Fruit fly (Drosophila melanogaster) whole organism, embryonic: ENCODE results near the gene AIMP2.

ENCODE experiments used
- CG11695 ChIP-seq: fragments of 200-800 bp; sonication (Bioruptor generic); IDR thresholded peaks from 3 replicates; pipeline ENCODE4 v1.3.6; 2022; ENCODE audit warnings: missing biosample characterization, missing genetic modification characterization
- CG12219 ChIP-seq: fragments of 200-800 bp; sonication (Bioruptor generic); optimal IDR thresholded peaks from 3 replicates; lab custom pipeline; 2018; ENCODE audit warnings: missing biosample characterization, mild to moderate bottlenecking, missing genetic modification characterization
- CG1647 ChIP-seq: fragments of 200-800 bp; sonication (Bioruptor generic); optimal IDR thresholded peaks from 3 replicates; lab custom pipeline; 2016; ENCODE audit warnings: missing biosample characterization, missing genetic modification characterization
- CG2678 ChIP-seq: fragments of 200-800 bp; sonication (Bioruptor generic); optimal IDR thresholded peaks from 3 replicates; lab custom pipeline; 2019; ENCODE audit warnings: missing biosample characterization, mild to moderate bottlenecking, missing genetic modification characterization, moderate library complexity
- CG2712 ChIP-seq: fragments of 200-800 bp; optimal IDR thresholded peaks from 3 replicates; lab custom pipeline; 2019; ENCODE audit warnings: missing biosample characterization, mild to moderate bottlenecking, missing genetic modification characterization, moderate library complexity
- CG3065 ChIP-seq: fragments of 200-800 bp; sonication (Bioruptor generic); optimal IDR thresholded peaks from 2 replicates; lab custom pipeline; 2016; ENCODE audit warnings: missing biosample characterization, missing genetic modification characterization
- CG31365 ChIP-seq: fragments of 200-800 bp; sonication (Bioruptor generic); optimal IDR thresholded peaks from 2 replicates; lab custom pipeline; 2018; ENCODE audit warnings: missing biosample characterization, mild to moderate bottlenecking, missing genetic modification characterization
- CG31388 ChIP-seq: fragments of 200-800 bp; sonication (Bioruptor generic); optimal IDR thresholded peaks from 2 replicates; lab custom pipeline; 2016; ENCODE audit warnings: missing biosample characterization, missing genetic modification characterization
- CG34422 ChIP-seq: fragments of 200-800 bp; sonication (Bioruptor generic); IDR thresholded peaks from 3 replicates; pipeline ENCODE4 v1.3.6; 2022; ENCODE audit warnings: missing biosample characterization, missing genetic modification characterization
- CG7372 ChIP-seq: fragments of 200-800 bp; sonication (Bioruptor generic); IDR thresholded peaks from 2 replicates; pipeline ENCODE4 v1.3.6; 2022; ENCODE audit warnings: missing biosample characterization, missing genetic modification characterization
- CG7556 ChIP-seq: fragments of 200-800 bp; sonication (Bioruptor generic); optimal IDR thresholded peaks from 2 replicates; lab custom pipeline; 2017; ENCODE audit warnings: missing biosample characterization, mild to moderate bottlenecking, missing genetic modification characterization
- CG7839 ChIP-seq: fragments of 200-800 bp; sonication (Bioruptor generic); optimal IDR thresholded peaks from 3 replicates; lab custom pipeline; 2018; ENCODE audit warnings: missing biosample characterization, mild to moderate bottlenecking, missing genetic modification characterization, moderate library complexity
- CG8359 ChIP-seq: fragments of 200-800 bp; sonication (Bioruptor generic); optimal IDR thresholded peaks from 2 replicates; lab custom pipeline; 2017; ENCODE audit warnings: missing biosample characterization, mild to moderate bottlenecking, missing genetic modification characterization, borderline replicate concordance
- CG8388 ChIP-seq: fragments of 200-800 bp; sonication (Bioruptor generic); optimal IDR thresholded peaks from 2 replicates; lab custom pipeline; 2019; ENCODE audit warnings: missing biosample characterization, mild to moderate bottlenecking, missing genetic modification characterization, moderate library complexity
- CG9437 ChIP-seq: fragments of 200-800 bp; sonication (Bioruptor generic); optimal IDR thresholded peaks from 2 replicates; lab custom pipeline; 2018; ENCODE audit warnings: missing biosample characterization, mild to moderate bottlenecking, missing genetic modification characterization
- Chrac-16 ChIP-seq: fragments of 200-800 bp; sonication (Bioruptor generic); optimal IDR thresholded peaks from 3 replicates; lab custom pipeline; 2016; ENCODE audit warnings: missing biosample characterization, missing genetic modification characterization
- Dad ChIP-seq: fragments of 200-800 bp; sonication (Bioruptor generic); optimal IDR thresholded peaks from 3 replicates; lab custom pipeline; 2016; ENCODE audit warnings: missing biosample characterization, missing genetic modification characterization
- Dll ChIP-seq: fragments of 200-800 bp; sonication (Bioruptor generic); IDR thresholded peaks from 4 replicates; pipeline ENCODE4 v1.3.6; 2022; ENCODE audit warnings: missing biosample characterization, missing genetic modification characterization; ENCODE audit not compliant: partially characterized antibody
- Ets65A ChIP-seq: fragments of 200-800 bp; sonication (Bioruptor generic); peaks from one replicate; lab custom pipeline; 2016; ENCODE audit warnings: missing biosample characterization, missing genetic modification characterization
- GATAe ChIP-seq: fragments of 200-800 bp; sonication (Bioruptor generic); conservative IDR thresholded peaks from 2 replicates; pipeline ENCODE4 v1.3.6; 2022; ENCODE audit warnings: missing biosample characterization, missing genetic modification characterization
- H15 ChIP-seq: fragments of 200-800 bp; sonication (Bioruptor generic); IDR thresholded peaks from 3 replicates; pipeline ENCODE4 v1.3.6; 2022; ENCODE audit warnings: missing biosample characterization, missing genetic modification characterization
- HmgZ ChIP-seq: fragments of 200-800 bp; sonication (Bioruptor generic); optimal IDR thresholded peaks from 2 replicates; lab custom pipeline; 2018; ENCODE audit warnings: missing biosample characterization, mild to moderate bottlenecking, missing genetic modification characterization
- Hmr ChIP-seq: fragments of 200-800 bp; sonication (Bioruptor generic); optimal IDR thresholded peaks from 3 replicates; lab custom pipeline; 2017; ENCODE audit warnings: mild to moderate bottlenecking, missing biosample characterization, missing genetic modification reagents, missing genetic modification characterization
- Hr51 ChIP-seq, 2 experiments: fragments of 200-800 bp; sonication (Bioruptor generic); optimal IDR thresholded peaks; 2 replicates in 1 of 2; 3 replicates in 1 of 2; lab custom pipeline; 2016 to 2018; ENCODE audit warnings: missing biosample characterization in 2 of 2, missing genetic modification characterization in 2 of 2, mild to moderate bottlenecking in 1 of 2, moderate library complexity in 1 of 2
- Myb ChIP-seq: fragments of 200-800 bp; sonication (Bioruptor generic); optimal IDR thresholded peaks from 2 replicates; lab custom pipeline; 2016; ENCODE audit warnings: missing biosample characterization, missing genetic modification characterization
- NC2α ChIP-seq: fragments of 200-800 bp; sonication (Bioruptor generic); optimal IDR thresholded peaks from 2 replicates; lab custom pipeline; 2016; ENCODE audit warnings: missing biosample characterization, missing genetic modification characterization
- NfI ChIP-seq: fragments of 200-800 bp; sonication (Bioruptor generic); optimal IDR thresholded peaks from 3 replicates; lab custom pipeline; 2018; ENCODE audit warnings: missing biosample characterization, mild to moderate bottlenecking, missing genetic modification characterization, moderate library complexity
- Rx ChIP-seq: fragments of 200-800 bp; sonication (Bioruptor generic); IDR thresholded peaks from 2 replicates; pipeline ENCODE4 v1.3.6; 2022; ENCODE audit warnings: missing biosample characterization, missing genetic modification characterization
- Spps ChIP-seq: fragments of 200-800 bp; sonication (Bioruptor generic); optimal IDR thresholded peaks from 2 replicates; lab custom pipeline; 2018; ENCODE audit warnings: missing biosample characterization, mild to moderate bottlenecking, missing genetic modification characterization
- TFAM ChIP-seq: fragments of 200-800 bp; sonication (Bioruptor generic); optimal IDR thresholded peaks from 2 replicates; lab custom pipeline; 2017; ENCODE audit warnings: missing biosample characterization, missing genetic modification characterization, inconsistent platforms
- Xrp1 ChIP-seq: fragments of 200-800 bp; sonication (Bioruptor generic); IDR thresholded peaks from 2 replicates; pipeline ENCODE4 v1.3.6; 2022; ENCODE audit warnings: missing biosample characterization, missing genetic modification characterization
- ab ChIP-seq: fragments of 200-800 bp; sonication (Bioruptor generic); optimal IDR thresholded peaks from 2 replicates; lab custom pipeline; 2016; ENCODE audit warnings: missing biosample characterization, missing genetic modification characterization
- bowl ChIP-seq: fragments of 200-800 bp; sonication (Bioruptor generic); IDR thresholded peaks from 2 replicates; pipeline ENCODE4 v1.3.6; 2022; ENCODE audit warnings: missing biosample characterization, missing genetic modification characterization
- crc ChIP-seq: fragments of 200-800 bp; sonication (Bioruptor generic); optimal IDR thresholded peaks from 2 replicates; lab custom pipeline; 2016; ENCODE audit warnings: missing biosample characterization, missing genetic modification characterization
- dpn ChIP-seq, 2 experiments: fragments of 200-800 bp; sonication (Bioruptor generic); optimal IDR thresholded peaks; 3 replicates each; lab custom pipeline; 2016; ENCODE audit warnings: missing biosample characterization in 2 of 2, missing genetic modification characterization in 2 of 2
- esg ChIP-seq: fragments of 200-800 bp; sonication (Bioruptor generic); conservative IDR thresholded peaks from 2 replicates; pipeline ENCODE4 v1.3.6; 2022; ENCODE audit warnings: missing biosample characterization, missing genetic modification characterization
- exex ChIP-seq: fragments of 200-800 bp; sonication (Bioruptor generic); optimal IDR thresholded peaks from 4 replicates; lab custom pipeline; 2018; ENCODE audit warnings: missing biosample characterization, mild to moderate bottlenecking, missing genetic modification characterization, moderate library complexity
- grau ChIP-seq: fragments of 200-800 bp; optimal IDR thresholded peaks from 3 replicates; lab custom pipeline; 2019; ENCODE audit warnings: missing biosample characterization, mild to moderate bottlenecking, missing genetic modification characterization, moderate library complexity
- gro ChIP-seq: fragments of 200-800 bp; sonication (Bioruptor generic); optimal IDR thresholded peaks from 2 replicates; lab custom pipeline; 2016; ENCODE audit warnings: missing biosample characterization, missing genetic modification characterization
- jing ChIP-seq: fragments of 200-800 bp; sonication (Bioruptor generic); optimal IDR thresholded peaks from 2 replicates; lab custom pipeline; 2018; ENCODE audit warnings: missing biosample characterization, mild to moderate bottlenecking, missing genetic modification characterization
- lbe ChIP-seq: fragments of 200-800 bp; sonication (Bioruptor generic); optimal IDR thresholded peaks from 2 replicates; lab custom pipeline; 2016; ENCODE audit warnings: missing biosample characterization, mild to moderate bottlenecking, missing genetic modification characterization
- luna ChIP-seq: fragments of 200-800 bp; sonication (Bioruptor generic); optimal IDR thresholded peaks from 2 replicates; lab custom pipeline; 2016; ENCODE audit warnings: missing biosample characterization, missing genetic modification characterization
- pb ChIP-seq: fragments of 200-800 bp; sonication (Bioruptor generic); optimal IDR thresholded peaks from 3 replicates; lab custom pipeline; 2016; ENCODE audit warnings: missing biosample characterization, missing genetic modification characterization
- ranshi ChIP-seq: fragments of 200-800 bp; sonication (Bioruptor generic); IDR thresholded peaks from 2 replicates; pipeline ENCODE4 v1.3.6; 2022; ENCODE audit warnings: missing biosample characterization, missing genetic modification characterization
- ro ChIP-seq: fragments of 200-800 bp; sonication (Bioruptor generic); IDR thresholded peaks from 2 replicates; pipeline ENCODE4 v1.3.6; 2022; ENCODE audit warnings: missing biosample characterization, missing genetic modification characterization
- slbo ChIP-seq: fragments of 200-800 bp; sonication (Bioruptor generic); IDR thresholded peaks from 2 replicates; pipeline ENCODE4 v1.3.6; 2022; ENCODE audit warnings: missing biosample characterization, missing genetic modification characterization
- slp2 ChIP-seq: fragments of 200-800 bp; sonication (Bioruptor generic); optimal IDR thresholded peaks from 2 replicates; lab custom pipeline; 2016; ENCODE audit warnings: missing biosample characterization, missing genetic modification characterization
- sqz ChIP-seq: fragments of 200-800 bp; sonication (Bioruptor generic); optimal IDR thresholded peaks from 3 replicates; lab custom pipeline; 2018; ENCODE audit warnings: missing biosample characterization, mild to moderate bottlenecking, missing genetic modification characterization
- tio ChIP-seq: fragments of 200-800 bp; sonication (Bioruptor generic); optimal IDR thresholded peaks from 2 replicates; lab custom pipeline; 2017; ENCODE audit warnings: missing biosample characterization, missing genetic modification characterization, inconsistent platforms
- trem ChIP-seq: fragments of 200-800 bp; optimal IDR thresholded peaks from 3 replicates; lab custom pipeline; 2019; ENCODE audit warnings: missing biosample characterization, mild to moderate bottlenecking, missing genetic modification characterization, moderate library complexity

Gene AIMP2

DNA sequence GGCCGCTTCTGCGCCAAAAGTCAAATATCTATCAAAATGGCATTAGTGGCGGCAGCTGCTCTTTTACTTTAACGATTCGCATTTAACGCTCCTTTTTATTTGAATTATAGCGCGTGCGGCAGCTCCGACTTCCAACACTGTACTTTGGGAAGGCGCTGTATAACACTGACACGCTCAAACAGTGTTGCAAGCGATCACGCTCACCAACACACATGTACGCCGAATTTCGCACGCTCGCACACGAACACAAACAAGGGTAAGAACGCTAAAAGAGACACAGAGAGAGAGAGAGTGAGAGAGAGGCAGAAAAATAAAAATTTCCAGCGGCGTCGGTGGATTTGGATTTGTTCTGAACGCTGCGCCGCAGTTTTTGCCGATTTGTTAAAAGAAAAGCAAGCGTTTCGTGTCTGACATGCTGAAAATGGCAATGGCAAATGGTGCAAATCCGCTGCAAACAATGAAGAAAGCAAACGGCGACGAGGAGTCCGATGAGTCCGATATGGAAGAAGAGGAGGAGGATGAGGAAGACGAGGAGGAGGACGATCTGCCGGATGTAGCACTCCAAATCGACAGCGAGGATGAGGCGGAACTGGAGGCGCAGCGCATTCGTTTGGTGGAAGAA, 36.3 kb downstream of the AIMP2 start, which contains the start of gene Phs (continued):
- TF ChIP-seq CG31365 (tag; lab: Kevin White, UChicago) (peak; percentile 39), lbe (GFP tag; lab: Kevin White, UChicago) (peak; percentile 84), TFAM (GFP tag; lab: Kevin White, UChicago) (no peak), CG7556 (GFP tag; lab: Kevin White, UChicago) (peak; percentile 69), CG3065 (GFP tag; lab: Kevin White, UChicago) (peak; percentile 51), Spps (tag; lab: Kevin White, UChicago) (no peak), HmgZ (tag; lab: Kevin White, UChicago) (peak; percentile 86), GATAe (no peak), sqz (peak; percentile 38), ro (GFP tag; lab: Robert Waterston, UW) (no peak; the same call in 1 of the 2 replicates), CG7839 (tag; lab: Kevin White, UChicago) (peak; percentile 63), CG9437 (GFP tag; lab: Kevin White, UChicago) (peak; percentile 44), CG2678 (peak; percentile 38), CG34422 (peak; percentile 74; the same call in 1 of the 3 replicates), Dad (GFP tag; lab: Kevin White, UChicago) (peak; percentile 90), luna (GFP tag; lab: Kevin White, UChicago) (peak; percentile 75), CG8388 (GFP tag; lab: Kevin White, UChicago) (peak; percentile 16), Myb (peak; percentile 91), jing (GFP tag; lab: Kevin White, UChicago) (peak; percentile 48), grau (tag; lab: Kevin White, UChicago) (peak; percentile 55), ranshi (peak; percentile 82), CG2712 (tag; lab: Kevin White, UChicago) (peak; percentile 51), gro (GFP tag; lab: Kevin White, UChicago) (peak; percentile 88), ab (GFP tag; lab: Kevin White, UChicago) (peak; percentile 46), slp2 (GFP tag; lab: Kevin White, UChicago) (peak; percentile 74), trem (tag; lab: Kevin White, UChicago) (peak; percentile 66), CG8359 (peak; percentile 11), esg (GFP tag; lab: Robert Waterston, UW) (no peak), Hr51 (GFP tag; optimal IDR thresholded peaks at IDR 0.05; lab: Kevin White, UChicago) (peak; percentile 4 to 91), NC2α (peak; percentile 80), H15 (peak; percentile 82), bowl (GFP tag; lab: Robert Waterston, UW) (peak; percentile 28; the same call in 1 of the 2 replicates), Rx (GFP tag; lab: Robert Waterston, UW) (peak; percentile 84), dpn (GFP tag; optimal IDR thresholded peaks at IDR 0.05; lab: Kevin White, UChicago) (peak; percentile 87 to 91), pb (GFP tag; lab: Kevin White, UChicago) (peak; percentile 80), Chrac-16 (peak; percentile 84), CG7372 (GFP tag; lab: Robert Waterston, UW) (peak; percentile 82), exex (tag; lab: Kevin White, UChicago) (no peak), Dll (GFP tag; lab: Robert Waterston, UW) (peak; percentile 34; the same call in 1 of the 4 replicates), Ets65A (GFP tag; lab: Kevin White, UChicago) (peak; percentile 99), CG1647 (GFP tag; lab: Kevin White, UChicago) (peak; percentile 84), crc (GFP tag; lab: Kevin White, UChicago) (peak; percentile 77), tio (GFP tag; lab: Kevin White, UChicago) (peak; percentile 46), Hmr (GFP tag; lab: Kevin White, UChicago) (peak; percentile 87), CG12219 (GFP tag; lab: Kevin White, UChicago) (no peak), slbo (GFP tag; lab: Robert Waterston, UW) (peak; percentile 94), NfI (GFP tag; lab: Kevin White, UChicago) (peak; percentile 88), CG31388 (GFP tag; lab: Kevin White, UChicago) (peak; percentile 44), CG11695 (peak; percentile 43; the same call in 1 of the 3 replicates), Xrp1 (GFP tag; lab: Robert Waterston, UW) (peak; percentile 87)
